Fruit fly (Drosophila melanogaster) Kc167 (cell line): ENCODE data around the gene CG12194.

ENCODE experiments used
- h ChIP-seq: fragments of >200 bp; optimal IDR thresholded peaks from 3 replicates; lab custom pipeline; 2018; ENCODE audit warnings: missing external identifiers
- insv ChIP-seq: fragments of >200 bp; optimal IDR thresholded peaks from 3 replicates; lab custom pipeline; 2018; ENCODE audit warnings: missing external identifiers
- psq ChIP-seq: fragments of >200 bp; optimal IDR thresholded peaks from 2 replicates; lab custom pipeline; 2017; ENCODE audit warnings: missing external identifiers
- ttk ChIP-seq: sonication (Bioruptor generic); optimal IDR thresholded peaks from 2 replicates; lab custom pipeline; 2017; ENCODE audit warnings: missing external identifiers

- TF ChIP-seq insv (no peak), psq (no peak), h (lab: Kevin White, UChicago) (no peak), ttk (lab: Kevin White, UChicago) (no peak)
Observed at dm6 chr2L:4837772-4838397, at the start of gene CG12194, which contains the start of gene tank.
